Fruit fly (Drosophila melanogaster): ENCODE measurements around the gene Ir85a.

The Ir85a gene

DNA sequence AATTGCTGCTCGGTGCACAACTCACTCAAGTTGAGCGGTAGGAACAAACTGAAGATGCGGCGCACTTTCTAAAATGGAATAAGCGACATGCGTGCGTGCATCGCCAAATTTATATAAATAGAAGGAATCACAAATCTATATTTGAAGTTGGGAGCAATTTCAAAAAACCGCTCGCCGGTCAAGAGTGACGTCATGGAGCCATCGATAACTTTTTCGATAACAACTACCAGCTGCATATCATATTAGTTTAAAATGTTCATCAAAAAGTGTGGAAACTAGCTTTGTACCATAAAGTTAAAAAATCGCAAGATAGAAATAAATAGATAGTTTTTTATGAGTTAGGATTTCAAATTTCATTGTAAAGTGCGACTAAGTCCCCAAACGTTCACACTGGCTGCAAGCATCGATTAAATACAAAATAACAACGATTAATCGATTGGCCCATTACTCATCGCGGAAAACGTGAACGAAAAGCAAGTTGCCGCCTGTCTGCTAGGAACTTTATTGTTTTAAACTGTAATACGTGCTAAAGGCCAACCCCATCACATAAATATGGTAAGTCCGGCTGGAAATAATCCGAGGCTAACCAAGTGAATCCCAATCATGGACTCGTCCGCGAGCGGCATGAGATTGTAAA, 6.8 kb downstream of the Ir85a start, which contains the start of the genes Pif1A, Pif1B and CCT7 (continued):
- peak; percentile 90; the same call in 3 of the 4 replicates for TF ChIP-seq chinmo (GFP tag; IDR thresholded peaks at IDR 0.05; ENCODE audit: partially characterized antibody)
- peak; percentile 45 for TF ChIP-seq CoRest (tag; optimal IDR thresholded peaks at IDR 0.05)
- no peak for TF ChIP-seq scrt (GFP tag; optimal IDR thresholded peaks at IDR 0.05)
- TF ChIP-seq Nf-YC (tag; optimal IDR thresholded peaks at IDR 0.05): peak; percentile 5
- TF ChIP-seq CG13894 (tag; optimal IDR thresholded peaks at IDR 0.05): peak; percentile 29
- peak; percentile 20 for TF ChIP-seq CG10147 (GFP tag; optimal IDR thresholded peaks at IDR 0.05)
- TF ChIP-seq CG13287 (GFP tag; IDR thresholded peaks at IDR 0.05; ENCODE audit: partially characterized antibody): peak; percentile 98
- TF ChIP-seq esg (GFP tag; conservative IDR thresholded peaks at IDR 0.05): no peak
- peak; percentile 71 for TF ChIP-seq CG14710 (tag; optimal IDR thresholded peaks at IDR 0.05)
- no peak for TF ChIP-seq Mad (GFP tag; optimal IDR thresholded peaks at IDR 0.05)
- no peak for TF ChIP-seq Hr78 (GFP tag; optimal IDR thresholded peaks at IDR 0.05)
- TF ChIP-seq ems (GFP tag; optimal IDR thresholded peaks at IDR 0.05): peak; percentile 17
- peak; percentile 35 for TF ChIP-seq Hsf (GFP tag; optimal IDR thresholded peaks at IDR 0.05)
- TF ChIP-seq unc-4 (GFP tag; IDR thresholded peaks at IDR 0.05; ENCODE audit: partially characterized antibody): peak; percentile 92
- peak; percentile 29 for TF ChIP-seq CG2712 (tag; optimal IDR thresholded peaks at IDR 0.05)
- TF ChIP-seq CG11398 (GFP tag; optimal IDR thresholded peaks at IDR 0.05): no peak
- TF ChIP-seq CG13775 (GFP tag; optimal IDR thresholded peaks at IDR 0.05): peak; percentile 5
- TF ChIP-seq Sin3A (optimal IDR thresholded peaks at IDR 0.05): peak; percentile 91
- TF ChIP-seq CG15601 (tag; optimal IDR thresholded peaks at IDR 0.05): peak; percentile 24
- TF ChIP-seq C15 (GFP tag; IDR thresholded peaks at IDR 0.05): no peak
- no peak for TF ChIP-seq Nf-YB (GFP tag; optimal IDR thresholded peaks at IDR 0.05)
- TF ChIP-seq bbx (GFP tag; IDR thresholded peaks at IDR 0.05; ENCODE audit: partially characterized antibody): peak; percentile 87
- TF ChIP-seq Max (GFP tag; optimal IDR thresholded peaks at IDR 0.05): peak; percentile 61
- peak; percentile 8 for TF ChIP-seq dmrt11E (tag; optimal IDR thresholded peaks at IDR 0.05)
- TF ChIP-seq z (GFP tag; IDR thresholded peaks at IDR 0.05): peak; percentile 66; the same call in 2 of the 3 replicates
- no peak for TF ChIP-seq oc (tag; optimal IDR thresholded peaks at IDR 0.05)
- peak; percentile 85 for TF ChIP-seq Sry-δ (GFP tag; optimal IDR thresholded peaks at IDR 0.05)
- TF ChIP-seq CG14860 (GFP tag; IDR thresholded peaks at IDR 0.05; ENCODE audit: partially characterized antibody): peak; percentile 92
- TF ChIP-seq Vsx1 (GFP tag; optimal IDR thresholded peaks at IDR 0.05): no peak
- TF ChIP-seq CG13624 (GFP tag; optimal IDR thresholded peaks at IDR 0.05): peak; percentile 52
- TF ChIP-seq nom (GFP tag; optimal IDR thresholded peaks at IDR 0.05): peak; percentile 38
- peak; percentile 95 for TF ChIP-seq CG2116 (GFP tag; optimal IDR thresholded peaks at IDR 0.05)
- peak; percentile 94 for TF ChIP-seq nerfin-2 (GFP tag; IDR thresholded peaks at IDR 0.05; ENCODE audit: partially characterized antibody)
- TF ChIP-seq Hey (tag; optimal IDR thresholded peaks at IDR 0.05): no peak
- peak; percentile 89 for TF ChIP-seq vnd (GFP tag; IDR thresholded peaks at IDR 0.05; ENCODE audit: partially characterized antibody)
- peak; percentile 86 for TF ChIP-seq hb (GFP tag; IDR thresholded peaks at IDR 0.05; ENCODE audit: partially characterized antibody)
- no peak for TF ChIP-seq D19B (GFP tag; optimal IDR thresholded peaks at IDR 0.05)
- TF ChIP-seq insv (GFP tag; optimal IDR thresholded peaks at IDR 0.05): peak in 1 of 2 experiments; percentile 4
- peak; percentile 42 for TF ChIP-seq phol (tag; optimal IDR thresholded peaks at IDR 0.05)
- TF ChIP-seq CG17802 (tag; optimal IDR thresholded peaks at IDR 0.05): peak; percentile 78
- TF ChIP-seq Nf-YA (GFP tag; IDR thresholded peaks at IDR 0.05): no peak
- peak; percentile 2 for TF ChIP-seq CG4854 (GFP tag; optimal IDR thresholded peaks at IDR 0.05)
- TF ChIP-seq Bteb2 (GFP tag; optimal IDR thresholded peaks at IDR 0.05): peak; percentile 43
- TF ChIP-seq Xbp1 (GFP tag; optimal IDR thresholded peaks at IDR 0.05): peak; percentile 8
- peak; percentile 16 for TF ChIP-seq pum (GFP tag; optimal IDR thresholded peaks at IDR 0.05)
- no peak for TF ChIP-seq wdn (GFP tag; IDR thresholded peaks at IDR 0.05)
- TF ChIP-seq Sry-β (GFP tag; optimal IDR thresholded peaks at IDR 0.05): no peak
- TF ChIP-seq az2 (GFP tag; optimal IDR thresholded peaks at IDR 0.05): peak; percentile 3

Measured in whole organism, embryonic.